Fruit fly (Drosophila melanogaster) whole organism, embryonic: ENCODE data around the gene CG5828.
A peak's percentile ranks its signal among the peaks of the same experiment; 100 is the strongest.

Source experiments
- ATbp ChIP-seq: fragments of 200-800 bp; sonication (Bioruptor generic); optimal IDR thresholded peaks from 2 replicates; lab custom pipeline; 2017; ENCODE audit warnings: missing biosample characterization, mild to moderate bottlenecking, missing genetic modification characterization, missing genetic modification reagents
- B-H2 ChIP-seq: fragments of 200-800 bp; sonication (Bioruptor generic); optimal IDR thresholded peaks from 2 replicates; lab custom pipeline; 2018; ENCODE audit warnings: missing biosample characterization, mild to moderate bottlenecking, missing genetic modification characterization
- Bdp1 ChIP-seq: fragments of 200-800 bp; sonication (Bioruptor generic); optimal IDR thresholded peaks from 3 replicates; lab custom pipeline; 2016; ENCODE audit warnings: missing biosample characterization, missing genetic modification characterization
- CG12391 ChIP-seq: fragments of 200-800 bp; sonication (Bioruptor generic); optimal IDR thresholded peaks from 3 replicates; lab custom pipeline; 2018; ENCODE audit warnings: missing biosample characterization, mild to moderate bottlenecking, missing genetic modification characterization, moderate library complexity
- CG13287 ChIP-seq: fragments of 200-800 bp; sonication (Bioruptor generic); IDR thresholded peaks from 2 replicates; pipeline ENCODE4 v1.3.6; 2022; ENCODE audit warnings: missing biosample characterization, missing genetic modification characterization; ENCODE audit not compliant: partially characterized antibody
- CG14860 ChIP-seq: fragments of 200-800 bp; sonication (Bioruptor generic); IDR thresholded peaks from 3 replicates; pipeline ENCODE4 v1.3.6; 2022; ENCODE audit warnings: missing biosample characterization, missing genetic modification characterization; ENCODE audit not compliant: partially characterized antibody
- CG17359 ChIP-seq: fragments of 200-800 bp; sonication (Bioruptor generic); optimal IDR thresholded peaks from 3 replicates; lab custom pipeline; 2018; ENCODE audit warnings: missing biosample characterization, mild to moderate bottlenecking, missing genetic modification characterization, moderate library complexity
- CG17802 ChIP-seq: fragments of 200-800 bp; sonication (Bioruptor generic); optimal IDR thresholded peaks from 2 replicates; lab custom pipeline; 2018; ENCODE audit warnings: missing biosample characterization, mild to moderate bottlenecking, missing genetic modification characterization, moderate library complexity
- CG17912 ChIP-seq: fragments of 200-800 bp; sonication (Bioruptor generic); optimal IDR thresholded peaks from 2 replicates; lab custom pipeline; 2018; ENCODE audit warnings: missing biosample characterization, mild to moderate bottlenecking, missing genetic modification characterization
- CG18619 ChIP-seq: fragments of 200-800 bp; sonication (Bioruptor generic); optimal IDR thresholded peaks from 3 replicates; lab custom pipeline; 2017; ENCODE audit warnings: missing biosample characterization, mild to moderate bottlenecking, missing genetic modification characterization
- CG2120 ChIP-seq: fragments of 200-800 bp; sonication (Bioruptor generic); optimal IDR thresholded peaks from 3 replicates; lab custom pipeline; 2016; ENCODE audit warnings: missing biosample characterization, missing genetic modification characterization
- CG2678 ChIP-seq: fragments of 200-800 bp; sonication (Bioruptor generic); optimal IDR thresholded peaks from 3 replicates; lab custom pipeline; 2019; ENCODE audit warnings: missing biosample characterization, mild to moderate bottlenecking, missing genetic modification characterization, moderate library complexity
- CG33213 ChIP-seq: fragments of 200-800 bp; sonication (Bioruptor generic); optimal IDR thresholded peaks from 3 replicates; lab custom pipeline; 2016; ENCODE audit warnings: missing biosample characterization, missing genetic modification characterization
- CG7786 ChIP-seq: fragments of 200-800 bp; sonication (Bioruptor generic); optimal IDR thresholded peaks from 2 replicates; lab custom pipeline; 2016; ENCODE audit warnings: missing biosample characterization, missing genetic modification characterization
- CG7839 ChIP-seq: fragments of 200-800 bp; sonication (Bioruptor generic); optimal IDR thresholded peaks from 3 replicates; lab custom pipeline; 2018; ENCODE audit warnings: missing biosample characterization, mild to moderate bottlenecking, missing genetic modification characterization, moderate library complexity
- CG8290 ChIP-seq, 3 experiments: fragments of 200-800 bp; sonication (Bioruptor generic); optimal IDR thresholded peaks; 2 replicates each; lab custom pipeline; 2016 to 2019; ENCODE audit warnings: missing biosample characterization in 3 of 3, missing genetic modification characterization in 3 of 3, mild to moderate bottlenecking in 2 of 3, moderate library complexity in 1 of 3
- CG8388 ChIP-seq: fragments of 200-800 bp; sonication (Bioruptor generic); optimal IDR thresholded peaks from 2 replicates; lab custom pipeline; 2019; ENCODE audit warnings: missing biosample characterization, mild to moderate bottlenecking, missing genetic modification characterization, moderate library complexity
- CG9932 ChIP-seq: fragments of 200-800 bp; sonication (Bioruptor generic); IDR thresholded peaks from 2 replicates; pipeline ENCODE4 v1.3.6; 2022; ENCODE audit warnings: missing biosample characterization, missing genetic modification characterization
- CHES-1-like ChIP-seq: fragments of 200-800 bp; sonication (Bioruptor generic); optimal IDR thresholded peaks from 2 replicates; lab custom pipeline; 2016; ENCODE audit warnings: missing biosample characterization, missing genetic modification characterization
- Dip3 ChIP-seq: fragments of 200-800 bp; sonication (Bioruptor generic); optimal IDR thresholded peaks from 3 replicates; lab custom pipeline; 2016; ENCODE audit warnings: missing biosample characterization, missing genetic modification characterization
- Hand ChIP-seq: fragments of 200-800 bp; sonication (Bioruptor generic); optimal IDR thresholded peaks from 2 replicates; lab custom pipeline; 2017; ENCODE audit warnings: mild to moderate bottlenecking, missing biosample characterization, missing genetic modification reagents, missing genetic modification characterization
- Hey ChIP-seq: fragments of 200-800 bp; sonication (Bioruptor generic); optimal IDR thresholded peaks from 3 replicates; lab custom pipeline; 2018; ENCODE audit warnings: missing biosample characterization, mild to moderate bottlenecking, missing genetic modification characterization
- Hmr ChIP-seq: fragments of 200-800 bp; sonication (Bioruptor generic); optimal IDR thresholded peaks from 3 replicates; lab custom pipeline; 2017; ENCODE audit warnings: mild to moderate bottlenecking, missing biosample characterization, missing genetic modification reagents, missing genetic modification characterization
- Hr51 ChIP-seq, 2 experiments: fragments of 200-800 bp; sonication (Bioruptor generic); optimal IDR thresholded peaks; 2 replicates in 1 of 2; 3 replicates in 1 of 2; lab custom pipeline; 2016 to 2018; ENCODE audit warnings: missing biosample characterization in 2 of 2, missing genetic modification characterization in 2 of 2, mild to moderate bottlenecking in 1 of 2, moderate library complexity in 1 of 2
- Med ChIP-seq: fragments of 200-800 bp; sonication (Bioruptor generic); peaks from one replicate; lab custom pipeline; 2016; ENCODE audit warnings: missing biosample characterization, missing genetic modification characterization, mild to moderate bottlenecking, inconsistent platforms, moderate library complexity
- Nf-YB ChIP-seq: fragments of 200-800 bp; sonication (Bioruptor generic); optimal IDR thresholded peaks from 3 replicates; lab custom pipeline; 2019; ENCODE audit warnings: missing biosample characterization, mild to moderate bottlenecking, missing genetic modification characterization, moderate library complexity
- NfI ChIP-seq: fragments of 200-800 bp; sonication (Bioruptor generic); optimal IDR thresholded peaks from 3 replicates; lab custom pipeline; 2018; ENCODE audit warnings: missing biosample characterization, mild to moderate bottlenecking, missing genetic modification characterization, moderate library complexity
- Opbp ChIP-seq: fragments of 200-800 bp; sonication (Bioruptor generic); IDR thresholded peaks from 3 replicates; pipeline ENCODE4 v1.3.6; 2022; ENCODE audit warnings: missing biosample characterization, missing genetic modification characterization; ENCODE audit not compliant: partially characterized antibody
- PHDP ChIP-seq: fragments of 200-800 bp; sonication (Bioruptor generic); optimal IDR thresholded peaks from 3 replicates; lab custom pipeline; 2018; ENCODE audit warnings: missing biosample characterization, mild to moderate bottlenecking, missing genetic modification characterization, moderate library complexity
- Rfx ChIP-seq: fragments of 200-800 bp; sonication (Bioruptor generic); IDR thresholded peaks from 2 replicates; pipeline ENCODE4 v1.3.6; 2022; ENCODE audit warnings: missing biosample characterization, missing genetic modification characterization
- Sry-β ChIP-seq: fragments of 200-800 bp; sonication (Bioruptor generic); optimal IDR thresholded peaks from 2 replicates; lab custom pipeline; 2018; ENCODE audit warnings: missing biosample characterization, mild to moderate bottlenecking, missing genetic modification characterization, moderate library complexity
- Ssrp ChIP-seq: fragments of 200-800 bp; sonication (Bioruptor generic); optimal IDR thresholded peaks from 2 replicates; lab custom pipeline; 2018; ENCODE audit warnings: missing biosample characterization, mild to moderate bottlenecking, missing genetic modification characterization, moderate library complexity
- Vsx1 ChIP-seq: fragments of 200-800 bp; sonication (Bioruptor generic); optimal IDR thresholded peaks from 2 replicates; lab custom pipeline; 2017; ENCODE audit warnings: missing biosample characterization, mild to moderate bottlenecking, missing genetic modification characterization, missing genetic modification reagents
- ato ChIP-seq: fragments of 200-800 bp; sonication (Bioruptor generic); IDR thresholded peaks from 2 replicates; pipeline ENCODE4 v1.3.6; 2022; ENCODE audit warnings: missing biosample characterization, missing genetic modification characterization; ENCODE audit not compliant: partially characterized antibody
- br ChIP-seq: fragments of >200 bp; optimal IDR thresholded peaks from 2 replicates; lab custom pipeline; 2017
- btn ChIP-seq: fragments of 200-800 bp; sonication (Bioruptor generic); optimal IDR thresholded peaks from 2 replicates; lab custom pipeline; 2016; ENCODE audit warnings: missing biosample characterization, missing genetic modification characterization
- chn ChIP-seq: fragments of 200-800 bp; sonication (Bioruptor generic); optimal IDR thresholded peaks from 2 replicates; lab custom pipeline; 2016; ENCODE audit warnings: missing biosample characterization, missing genetic modification characterization
- en ChIP-seq: fragments of 200-800 bp; sonication (Bioruptor generic); optimal IDR thresholded peaks from 2 replicates; lab custom pipeline; 2016; ENCODE audit warnings: missing biosample characterization, missing genetic modification characterization
- eve ChIP-seq, 2 experiments: fragments of >200 bp; optimal IDR thresholded peaks; 2 replicates each; lab custom pipeline; 2017; ENCODE audit warnings: missing biosample characterization in 2 of 2, missing genetic modification characterization in 2 of 2
- gem ChIP-seq: fragments of 200-800 bp; sonication (Bioruptor generic); optimal IDR thresholded peaks from 2 replicates; lab custom pipeline; 2019; ENCODE audit warnings: missing biosample characterization, mild to moderate bottlenecking, missing genetic modification characterization, moderate library complexity
- klu ChIP-seq: fragments of 200-800 bp; sonication (Bioruptor generic); IDR thresholded peaks from 2 replicates; pipeline ENCODE4 v1.3.6; 2022; ENCODE audit warnings: missing biosample characterization, missing genetic modification characterization
- lilli ChIP-seq: fragments of 200-800 bp; sonication (Bioruptor generic); optimal IDR thresholded peaks from 3 replicates; lab custom pipeline; 2016; ENCODE audit warnings: missing biosample characterization, missing genetic modification characterization
- luna ChIP-seq: fragments of 200-800 bp; sonication (Bioruptor generic); optimal IDR thresholded peaks from 2 replicates; lab custom pipeline; 2016; ENCODE audit warnings: missing biosample characterization, missing genetic modification characterization
- otp ChIP-seq: fragments of 200-800 bp; sonication (Bioruptor generic); IDR thresholded peaks from 3 replicates; pipeline ENCODE4, ENCODE4 v1.3.6; 2022; ENCODE audit warnings: missing biosample characterization, missing genetic modification characterization
- row ChIP-seq: fragments of 200-800 bp; sonication (Bioruptor generic); IDR thresholded peaks from 3 replicates; pipeline ENCODE4 v1.3.6; 2022; ENCODE audit warnings: missing biosample characterization, missing genetic modification characterization
- slou ChIP-seq: fragments of 200-800 bp; sonication (Bioruptor generic); optimal IDR thresholded peaks from 3 replicates; lab custom pipeline; 2016; ENCODE audit warnings: missing biosample characterization, missing genetic modification characterization
- vnd ChIP-seq: fragments of 200-800 bp; sonication (Bioruptor generic); IDR thresholded peaks from 3 replicates; pipeline ENCODE4 v1.3.6; 2022; ENCODE audit warnings: missing biosample characterization, missing genetic modification characterization; ENCODE audit not compliant: partially characterized antibody
- zfh2 ChIP-seq: fragments of 200-800 bp; sonication (Bioruptor generic); optimal IDR thresholded peaks from 2 replicates; lab custom pipeline; 2016; ENCODE audit warnings: missing biosample characterization, missing genetic modification characterization

The CG5828 gene

DNA sequence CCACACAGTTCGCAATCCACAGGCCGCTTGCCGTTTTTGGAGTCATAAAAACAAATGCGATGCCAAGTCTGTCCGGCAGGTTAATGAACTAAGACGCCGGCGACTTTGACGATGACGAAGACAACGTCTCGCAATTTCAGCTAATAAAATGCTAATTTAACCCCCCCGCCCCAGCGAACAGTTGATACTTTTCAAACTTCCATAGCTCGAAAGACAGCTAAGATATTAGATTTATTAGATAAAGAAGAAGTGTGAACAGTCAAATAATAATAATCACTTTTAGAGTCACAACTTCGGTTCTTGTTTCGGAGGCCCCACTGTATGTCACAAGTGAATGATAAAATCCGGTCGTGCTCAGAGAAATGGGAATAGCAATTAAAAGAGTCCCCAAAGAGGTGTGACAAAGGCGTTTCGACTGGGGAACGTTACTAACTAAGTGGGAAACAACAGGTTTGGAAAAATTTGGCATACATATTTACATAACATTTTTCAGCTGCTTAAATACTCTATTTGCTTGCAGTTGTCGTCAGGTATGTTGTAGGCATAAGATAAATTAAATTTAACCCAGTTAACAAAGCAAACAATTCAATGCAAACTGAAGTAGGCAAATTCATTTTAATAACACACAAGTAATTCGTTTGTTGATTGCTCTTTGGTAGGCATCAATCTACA, 9.1 kb upstream of the CG5828 start:
- TF ChIP-seq Nf-YB (GFP tag; lab: Kevin White, UChicago) (no peak), CG18619 (GFP tag; lab: Kevin White, UChicago) (peak; percentile 6), Opbp (no peak), lilli (GFP tag; lab: Kevin White, UChicago) (peak; percentile 32), slou (no peak), zfh2 (no peak), CG14860 (0 out of 3 replicates have a peak, but pooled peaks have one; percentile 27), CG17802 (no peak), Ssrp (tag; lab: Kevin White, UChicago) (no peak), Hr51 (GFP tag; optimal IDR thresholded peaks at IDR 0.05; lab: Kevin White, UChicago) (peak in 1 of 2 experiments; percentile 21), eve (GFP tag; optimal IDR thresholded peaks at IDR 0.05; lab: Kevin White, UChicago) (peak in 1 of 2 experiments; percentile 46), CG9932 (GFP tag; lab: Robert Waterston, UW) (peak; percentile 48; the same call in 1 of the 2 replicates), ato (no peak), br (lab: Kevin White, UChicago) (no peak), CG2120 (GFP tag; lab: Kevin White, UChicago) (peak; percentile 44), CG2678 (tag; lab: Kevin White, UChicago) (peak; percentile 3), chn (GFP tag; lab: Kevin White, UChicago) (no peak), Rfx (0 out of 2 replicates have a peak, but pooled peaks have one; percentile 34), CG12391 (no peak), Bdp1 (GFP tag; lab: Kevin White, UChicago) (peak; percentile 5), Sry-β (GFP tag; lab: Kevin White, UChicago) (no peak), CG17359 (tag; lab: Kevin White, UChicago) (no peak), CG33213 (GFP tag; lab: Kevin White, UChicago) (no peak), klu (GFP tag; lab: Robert Waterston, UW) (no peak), en (GFP tag; lab: Kevin White, UChicago) (no peak), otp (GFP tag; lab: Robert Waterston, UW) (0 out of 3 replicates have a peak, but pooled peaks have one; percentile 23), luna (no peak), CG13287 (GFP tag; lab: Robert Waterston, UW) (no peak), gem (tag; lab: Kevin White, UChicago) (peak; percentile 26), CG8290 (GFP tag; optimal IDR thresholded peaks at IDR 0.05; lab: Kevin White, UChicago) (no peak), CG8290 (tag; optimal IDR thresholded peaks at IDR 0.05; lab: Kevin White, UChicago) (no peak), CHES-1-like (GFP tag; lab: Kevin White, UChicago) (peak; percentile 20), Dip3 (GFP tag; lab: Kevin White, UChicago) (peak; percentile 45), ATbp (GFP tag; lab: Kevin White, UChicago) (peak; percentile 68), vnd (GFP tag; lab: Robert Waterston, UW) (no peak), Vsx1 (peak; percentile 58), Hmr (GFP tag; lab: Kevin White, UChicago) (peak; percentile 74), Hand (peak; percentile 10), row (GFP tag; lab: Robert Waterston, UW) (0 out of 3 replicates have a peak, but pooled peaks have one; percentile 30), NfI (GFP tag; lab: Kevin White, UChicago) (no peak), PHDP (tag; lab: Kevin White, UChicago) (peak; percentile 19), B-H2 (GFP tag; lab: Kevin White, UChicago) (no peak), btn (GFP tag; lab: Kevin White, UChicago) (no peak), Hey (no peak), CG8388 (GFP tag; lab: Kevin White, UChicago) (peak; percentile 11), CG7839 (tag; lab: Kevin White, UChicago) (no peak), CG17912 (GFP tag; lab: Kevin White, UChicago) (no peak), Med (GFP tag; lab: Kevin White, UChicago) (peak; percentile 55), CG7786 (GFP tag; lab: Kevin White, UChicago) (peak; percentile 8)
